Fruit fly (Drosophila melanogaster) whole organism, prepupa: ENCODE results near the gene CG7497.

Source experiments
- CG10631 ChIP-seq: fragments of 200-800 bp; sonication (Bioruptor generic); optimal IDR thresholded peaks from 2 replicates; lab custom pipeline; 2016; ENCODE audit warnings: missing biosample characterization, missing genetic modification characterization
- CG10669 ChIP-seq: fragments of 200-800 bp; sonication (Bioruptor generic); optimal IDR thresholded peaks from 3 replicates; lab custom pipeline; 2018; ENCODE audit warnings: missing biosample characterization, mild to moderate bottlenecking, missing genetic modification characterization, moderate library complexity
- CG32006 ChIP-seq: fragments of 200-800 bp; sonication (Bioruptor generic); optimal IDR thresholded peaks from 3 replicates; lab custom pipeline; 2017; ENCODE audit warnings: missing biosample characterization, mild to moderate bottlenecking, missing genetic modification characterization
- CG6808 ChIP-seq: fragments of 200-800 bp; sonication (Bioruptor generic); optimal IDR thresholded peaks from 3 replicates; lab custom pipeline; 2017; ENCODE audit warnings: missing biosample characterization, missing genetic modification characterization, mild to moderate bottlenecking, moderate library complexity, missing genetic modification reagents
- CG7368 ChIP-seq: fragments of 200-800 bp; sonication (Bioruptor generic); optimal IDR thresholded peaks from 3 replicates; lab custom pipeline; 2016; ENCODE audit warnings: missing biosample characterization, missing genetic modification characterization
- CG8632 ChIP-seq: fragments of 200-800 bp; sonication (Bioruptor generic); optimal IDR thresholded peaks from 3 replicates; lab custom pipeline; 2016; ENCODE audit warnings: missing biosample characterization, missing genetic modification characterization
- CG9139 ChIP-seq: fragments of 200-800 bp; sonication (Bioruptor generic); optimal IDR thresholded peaks from 3 replicates; lab custom pipeline; 2017; ENCODE audit warnings: missing biosample characterization, mild to moderate bottlenecking, missing genetic modification characterization
- Ets21C ChIP-seq: fragments of 200-800 bp; sonication (Bioruptor generic); optimal IDR thresholded peaks from 3 replicates; lab custom pipeline; 2016; ENCODE audit warnings: missing biosample characterization, missing genetic modification characterization
- Ets96B ChIP-seq: fragments of 200-800 bp; optimal IDR thresholded peaks from 2 replicates; lab custom pipeline; 2019; ENCODE audit warnings: missing biosample characterization, mild to moderate bottlenecking, missing genetic modification characterization, moderate library complexity
- Gug ChIP-seq: fragments of 200-800 bp; sonication (Bioruptor generic); IDR thresholded peaks from 2 replicates; pipeline ENCODE4 v1.3.6; 2022; ENCODE audit warnings: missing biosample characterization, missing genetic modification characterization
- acj6 ChIP-seq: fragments of 200-800 bp; sonication (Bioruptor generic); optimal IDR thresholded peaks from 3 replicates; lab custom pipeline; 2016; ENCODE audit warnings: missing biosample characterization, missing genetic modification characterization
- cyc ChIP-seq: fragments of 200-800 bp; sonication (Bioruptor generic); optimal IDR thresholded peaks from 3 replicates; lab custom pipeline; 2016; ENCODE audit warnings: missing biosample characterization, missing genetic modification characterization
- svp ChIP-seq: fragments of 200-800 bp; sonication (Bioruptor generic); peaks from one replicate; lab custom pipeline; 2016; ENCODE audit warnings: missing biosample characterization, missing genetic modification characterization

- TF ChIP-seq CG10631 (GFP tag; lab: Kevin White, UChicago), result no peak
- no peak for TF ChIP-seq CG6808 (GFP tag; lab: Kevin White, UChicago)
- TF ChIP-seq CG8632 (GFP tag; lab: Kevin White, UChicago), result no peak
- no peak for TF ChIP-seq Gug (GFP tag; lab: Robert Waterston, UW)
- no peak for TF ChIP-seq svp
- no peak for TF ChIP-seq CG10669 (GFP tag; lab: Kevin White, UChicago)
- TF ChIP-seq CG9139 (GFP tag; lab: Kevin White, UChicago), result no peak
- no peak for TF ChIP-seq cyc
- no peak for TF ChIP-seq acj6
- TF ChIP-seq Ets21C, result no peak
- no peak for TF ChIP-seq CG32006 (GFP tag; lab: Kevin White, UChicago)
- no peak for TF ChIP-seq Ets96B (tag; lab: Kevin White, UChicago)
- no peak for TF ChIP-seq CG7368 (GFP tag; lab: Kevin White, UChicago)
Measured at dm6 chr3L:17622935-17623334, 10.3 kb upstream of the CG7497 start.
